Worm (Caenorhabditis elegans) whole organism, late embryonic: ENCODE data around the gene srt-18.

Experiments used
- F13H6.1 ChIP-seq: sonication (generic microtip); optimal IDR thresholded peaks from 2 replicates; lab custom pipeline; 2016; ENCODE audit warnings: missing genetic modification characterization, missing compliant biosample characterization
- ceh-2 ChIP-seq: sonication (generic microtip); optimal IDR thresholded peaks from 2 replicates; lab custom pipeline; 2016; ENCODE audit warnings: missing genotype, missing genetic modification characterization, missing compliant biosample characterization
- eyg-1 ChIP-seq: sonication (generic microtip); optimal IDR thresholded peaks from 2 replicates; lab custom pipeline; 2016; ENCODE audit warnings: missing genotype, missing genetic modification characterization, missing compliant biosample characterization
- hlh-13 ChIP-seq: fragments of 200-800 bp; sonication (Bioruptor generic); optimal IDR thresholded peaks from 2 replicates; lab custom pipeline; 2018; ENCODE audit warnings: mild to moderate bottlenecking, missing genetic modification characterization, missing compliant biosample characterization
- hlh-15 ChIP-seq: sonication (generic microtip); optimal IDR thresholded peaks from 2 replicates; lab custom pipeline; 2016; ENCODE audit warnings: missing genetic modification characterization, missing compliant biosample characterization
- mec-3 ChIP-seq: sonication (generic microtip); optimal IDR thresholded peaks from 2 replicates; lab custom pipeline; 2016; ENCODE audit warnings: borderline replicate concordance, missing genetic modification characterization, missing compliant biosample characterization
- nfya-1 ChIP-seq: sonication (generic microtip); optimal IDR thresholded peaks from 2 replicates; lab custom pipeline; 2017; ENCODE audit warnings: missing genetic modification characterization, mild to moderate bottlenecking, missing compliant biosample characterization, antibody characterized with exemption, moderate library complexity
- unc-86 ChIP-seq: sonication (generic microtip); optimal IDR thresholded peaks from 2 replicates; lab custom pipeline; 2016; ENCODE audit warnings: missing genetic modification characterization, missing compliant biosample characterization

DNA sequence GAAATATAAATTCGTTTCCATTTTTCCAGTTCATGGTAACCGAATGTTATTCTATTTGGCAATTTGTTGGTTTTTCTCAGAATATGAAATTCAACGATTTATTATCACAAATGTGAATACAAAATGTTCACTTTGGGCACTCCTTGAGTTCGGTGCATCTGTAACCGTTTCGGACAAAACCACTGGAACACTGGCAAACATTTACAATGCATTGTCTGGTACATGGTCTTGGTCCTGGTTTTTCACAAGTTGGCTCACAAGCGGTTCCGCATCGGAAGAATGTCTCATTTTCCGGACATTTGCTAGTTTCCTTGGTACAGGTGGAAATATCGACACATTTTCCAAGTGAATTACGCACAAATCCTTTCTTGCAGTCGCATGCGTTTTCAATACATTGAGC, 37.8 kb upstream of the srt-18 start:
- no peak for TF ChIP-seq mec-3 (tag; lab: Kevin White, UChicago)
- no peak for TF ChIP-seq ceh-2
- TF ChIP-seq F13H6.1 (tag; lab: Kevin White, UChicago), result no peak
- TF ChIP-seq hlh-15, result no peak
- no peak for TF ChIP-seq nfya-1 (tag; lab: Kevin White, UChicago)
- no peak for TF ChIP-seq eyg-1 (tag; lab: Kevin White, UChicago)
- TF ChIP-seq unc-86 (tag; lab: Kevin White, UChicago), result no peak
- no peak for TF ChIP-seq hlh-13 (GFP tag; lab: Kevin White, UChicago)
